Worm (Caenorhabditis elegans) whole organism, young adult: Measurements from ENCODE around the gene hal-3.

Source experiments
- B0035.1 ChIP-seq: sonication (generic microtip); optimal IDR thresholded peaks from 2 replicates; lab custom pipeline; 2016; ENCODE audit warnings: missing genetic modification characterization, mild to moderate bottlenecking, missing compliant biosample characterization, missing genotype, missing genetic modification reagents
- F33H1.4 ChIP-seq: fragments of 200-800 bp; sonication (Bioruptor generic); IDR thresholded peaks from 2 replicates; pipeline ENCODE4 v1.3.6; 2022; ENCODE audit warnings: missing genetic modification reagents, missing genetic modification characterization, missing compliant biosample characterization
- Y53F4B.3 ChIP-seq: fragments of 200-800 bp; sonication (Bioruptor generic); IDR thresholded peaks from 2 replicates; pipeline ENCODE4 v1.3.6; 2022; ENCODE audit warnings: missing genetic modification reagents, missing genetic modification characterization, missing compliant biosample characterization
- ZK185.1 ChIP-seq: sonication (generic microtip); optimal IDR thresholded peaks from 2 replicates; lab custom pipeline; 2016; ENCODE audit warnings: mild to moderate bottlenecking, missing genetic modification characterization, missing compliant biosample characterization; ENCODE audit not compliant: poor library complexity, severe bottlenecking
- athp-1 ChIP-seq: sonication (generic microtip); optimal IDR thresholded peaks from 2 replicates; lab custom pipeline; 2017; ENCODE audit warnings: mild to moderate bottlenecking, missing genetic modification characterization, missing compliant biosample characterization
- attf-3 ChIP-seq: fragments of 200-800 bp; sonication (Bioruptor generic); conservative IDR thresholded peaks from 2 replicates; pipeline ENCODE4 v1.3.6; 2022; ENCODE audit warnings: missing genetic modification reagents, missing genetic modification characterization, missing compliant biosample characterization
- attf-5 ChIP-seq: fragments of 200-800 bp; sonication (Bioruptor generic); optimal IDR thresholded peaks from 2 replicates; lab custom pipeline; 2018; ENCODE audit warnings: mild to moderate bottlenecking, missing genetic modification characterization, missing compliant biosample characterization
- attf-6 ChIP-seq: fragments of 200-800 bp; sonication (Bioruptor generic); IDR thresholded peaks from 2 replicates; pipeline ENCODE4 v1.3.6; 2022; ENCODE audit warnings: missing genetic modification reagents, missing genetic modification characterization, missing compliant biosample characterization
- ccch-3 ChIP-seq: fragments of 200-800 bp; sonication (Bioruptor generic); optimal IDR thresholded peaks from 2 replicates; lab custom pipeline; 2018; ENCODE audit warnings: mild to moderate bottlenecking, missing genetic modification characterization, missing compliant biosample characterization
- cebp-1 ChIP-seq, 2 experiments: fragments of 200-800 bp in 1 of 2; sonication (Bioruptor generic) in 1 of 2; sonication (generic microtip) in 1 of 2; IDR thresholded peaks in 1 of 2; optimal IDR thresholded peaks in 1 of 2; 2 replicates each; pipeline versions ENCODE4 v1.3.6 to Lab custom; 2017 to 2022; ENCODE audit warnings: missing compliant biosample characterization in 2 of 2, missing genetic modification characterization in 2 of 2, mild to moderate bottlenecking in 1 of 2, missing genetic modification reagents in 1 of 2, moderate library complexity in 1 of 2
- cebp-2 ChIP-seq: fragments of 200-800 bp; sonication (Bioruptor generic); IDR thresholded peaks from 2 replicates; pipeline ENCODE4 v1.3.6; 2022; ENCODE audit warnings: missing genetic modification characterization, missing compliant biosample characterization
- ceh-100 ChIP-seq: fragments of 200-800 bp; sonication (Bioruptor generic); IDR thresholded peaks from 2 replicates; pipeline ENCODE4 v1.3.6; 2022; ENCODE audit warnings: missing genetic modification reagents, missing genetic modification characterization, missing compliant biosample characterization
- ceh-79 ChIP-seq: sonication (generic microtip); optimal IDR thresholded peaks from 2 replicates; lab custom pipeline; 2017; ENCODE audit warnings: mild to moderate bottlenecking, missing genetic modification characterization, missing compliant biosample characterization
- ceh-91 ChIP-seq: fragments of 200-800 bp; sonication (Bioruptor generic); IDR thresholded peaks from 2 replicates; pipeline ENCODE4 v1.3.6; 2022; ENCODE audit warnings: missing genetic modification reagents, missing genetic modification characterization, missing compliant biosample characterization
- dpl-1 ChIP-seq: fragments of 150-350 bp; optimal IDR thresholded peaks from 2 replicates; lab custom pipeline; 2014; ENCODE audit warnings: missing biosample characterization, missing genetic modification reagents, missing genetic modification characterization
- ekl-4 ChIP-seq: fragments of 200-800 bp; sonication (Bioruptor generic); IDR thresholded peaks from 2 replicates; pipeline ENCODE4 v1.3.6; 2022; ENCODE audit warnings: missing genetic modification reagents, missing genetic modification characterization, missing compliant biosample characterization
- gei-17 ChIP-seq: fragments of 200-800 bp; sonication (Bioruptor generic); optimal IDR thresholded peaks from 2 replicates; lab custom pipeline; 2018; ENCODE audit warnings: mild to moderate bottlenecking, missing genetic modification characterization, missing compliant biosample characterization
- him-1 ChIP-seq: sonication (generic microtip); optimal IDR thresholded peaks from 2 replicates; lab custom pipeline; 2016; ENCODE audit warnings: missing genotype, missing genetic modification reagents, missing genetic modification characterization, missing compliant biosample characterization
- hlh-12 ChIP-seq: sonication (generic microtip); optimal IDR thresholded peaks from 2 replicates; lab custom pipeline; 2016; ENCODE audit warnings: missing genetic modification characterization, missing compliant biosample characterization
- hlh-26 ChIP-seq: fragments of 200-800 bp; sonication (Bioruptor generic); conservative IDR thresholded peaks from 2 replicates; pipeline ENCODE4 v1.3.6; 2022; ENCODE audit warnings: missing genetic modification reagents, missing genetic modification characterization, missing compliant biosample characterization
- hmg-1.2 ChIP-seq: fragments of 200-800 bp; sonication (Bioruptor generic); IDR thresholded peaks from 2 replicates; pipeline ENCODE4 v1.3.6; 2022; ENCODE audit warnings: missing genetic modification reagents, missing genetic modification characterization, missing compliant biosample characterization
- lag-1 ChIP-seq: fragments of 200-800 bp; sonication (Bioruptor generic); IDR thresholded peaks from 2 replicates; pipeline ENCODE4 v1.3.6; 2022; ENCODE audit warnings: missing genetic modification reagents, missing genetic modification characterization, missing compliant biosample characterization
- let-526 ChIP-seq: fragments of 200-800 bp; sonication (Bioruptor generic); IDR thresholded peaks from 2 replicates; pipeline ENCODE4 v1.3.6; 2022; ENCODE audit warnings: missing genetic modification reagents, missing genetic modification characterization, missing compliant biosample characterization
- lin-35 ChIP-seq, 3 experiments: fragments of 150-350 bp in 2 of 3; sonication (generic microtip) in 1 of 3; optimal IDR thresholded peaks; 2 replicates each; lab custom pipeline; 2014 to 2018; ENCODE audit warnings: missing biosample characterization in 3 of 3, missing genetic modification characterization in 3 of 3, missing genetic modification reagents in 3 of 3
- lin-40 ChIP-seq: sonication (generic microtip); optimal IDR thresholded peaks from 2 replicates; lab custom pipeline; 2016; ENCODE audit warnings: missing genetic modification characterization, mild to moderate bottlenecking, missing compliant biosample characterization, missing genotype, missing genetic modification reagents
- madf-3 ChIP-seq: fragments of 200-800 bp; sonication (Bioruptor generic); IDR thresholded peaks from 2 replicates; pipeline ENCODE4 v1.3.6; 2022; ENCODE audit warnings: missing genetic modification reagents, missing genetic modification characterization, missing compliant biosample characterization
- madf-6 ChIP-seq: fragments of 200-800 bp; sonication (Bioruptor generic); IDR thresholded peaks from 2 replicates; pipeline ENCODE4 v1.3.6; 2022; ENCODE audit warnings: missing genetic modification reagents, missing genetic modification characterization, missing compliant biosample characterization
- nfya-1 ChIP-seq: sonication (generic microtip); optimal IDR thresholded peaks from 2 replicates; lab custom pipeline; 2017; ENCODE audit warnings: antibody characterized with exemption, missing compliant biosample characterization, missing genetic modification characterization, borderline replicate concordance; ENCODE audit not compliant: insufficient read depth
- nfyb-1 ChIP-seq: fragments of 200-800 bp; sonication (Bioruptor generic); IDR thresholded peaks from 2 replicates; pipeline ENCODE4 v1.3.6; 2022; ENCODE audit warnings: missing genetic modification reagents, missing genetic modification characterization, missing compliant biosample characterization
- nhr-120 ChIP-seq: fragments of 200-800 bp; sonication (Bioruptor generic); IDR thresholded peaks from 2 replicates; pipeline ENCODE4 v1.3.6; 2022; ENCODE audit warnings: missing genetic modification characterization, missing compliant biosample characterization
- nhr-179 ChIP-seq: sonication (generic microtip); optimal IDR thresholded peaks from 2 replicates; lab custom pipeline; 2016; ENCODE audit warnings: mild to moderate bottlenecking, missing genetic modification characterization, missing compliant biosample characterization
- nhr-80 ChIP-seq: sonication (generic microtip); optimal IDR thresholded peaks from 2 replicates; lab custom pipeline; 2016; ENCODE audit warnings: missing genetic modification characterization, missing compliant biosample characterization
- pbrm-1 ChIP-seq: fragments of 200-800 bp; sonication (Bioruptor generic); IDR thresholded peaks from 2 replicates; pipeline ENCODE4 v1.3.6; 2022; ENCODE audit warnings: missing genetic modification reagents, missing genetic modification characterization, missing compliant biosample characterization
- pha-4 ChIP-seq: fragments of 150-350 bp; sonication (generic microtip); optimal IDR thresholded peaks from 2 replicates; lab custom pipeline; 2014; ENCODE audit warnings: missing biosample characterization, missing genetic modification reagents, missing genetic modification characterization
- repo-1 ChIP-seq: sonication (generic microtip); optimal IDR thresholded peaks from 2 replicates; lab custom pipeline; 2017; ENCODE audit warnings: mild to moderate bottlenecking, missing genetic modification characterization, missing compliant biosample characterization
- rpc-1 ChIP-seq, 2 experiments: fragments of 150-350 bp in 1 of 2; sonication (generic microtip) in 1 of 2; optimal IDR thresholded peaks; 2 replicates each; lab custom pipeline; 2014 to 2018; ENCODE audit warnings: missing biosample characterization in 1 of 2, missing genetic modification characterization in 1 of 2, missing genetic modification reagents in 1 of 2, missing genotype in 1 of 2
- sea-2 ChIP-seq: fragments of 200-800 bp; sonication (Bioruptor generic); IDR thresholded peaks from 2 replicates; pipeline ENCODE4 v1.3.6; 2022; ENCODE audit warnings: missing genetic modification characterization, missing compliant biosample characterization
- snpc-1.3 ChIP-seq: sonication (generic microtip); optimal IDR thresholded peaks from 2 replicates; lab custom pipeline; 2017; ENCODE audit warnings: missing genetic modification characterization, mild to moderate bottlenecking, missing compliant biosample characterization, antibody characterized with exemption, moderate library complexity, missing genotype, missing genetic modification reagents; ENCODE audit not compliant: insufficient read depth
- tbx-9 ChIP-seq: sonication (generic microtip); optimal IDR thresholded peaks from 2 replicates; lab custom pipeline; 2016; ENCODE audit warnings: borderline replicate concordance, missing genetic modification characterization, inconsistent platforms, missing compliant biosample characterization
- tlf-1 ChIP-seq: fragments of 200-800 bp; sonication (Bioruptor generic); optimal IDR thresholded peaks from 2 replicates; lab custom pipeline; 2018; ENCODE audit warnings: mild to moderate bottlenecking, missing genetic modification characterization, missing compliant biosample characterization
- unc-130 ChIP-seq: sonication (generic microtip); optimal IDR thresholded peaks from 2 replicates; lab custom pipeline; 2016; ENCODE audit warnings: missing genetic modification reagents, missing genetic modification characterization, missing compliant biosample characterization
- xnd-1 ChIP-seq: sonication (generic microtip); optimal IDR thresholded peaks from 2 replicates; lab custom pipeline; 2016; ENCODE audit warnings: missing genotype, missing genetic modification reagents, missing genetic modification characterization, missing compliant biosample characterization

The hal-3 gene

ce11 chrII:9601069-9601468, 15.9 kb downstream of the hal-3 start (continued):
- TF ChIP-seq lin-40 (tag; lab: Kevin White, UChicago): peak; percentile 58
- TF ChIP-seq rpc-1 (optimal IDR thresholded peaks at IDR 0.05; lab: Kevin White, UChicago): no peak
- TF ChIP-seq rpc-1 (tag; optimal IDR thresholded peaks at IDR 0.05; lab: Kevin White, UChicago): no peak
- no peak for TF ChIP-seq attf-6
- TF ChIP-seq nhr-80: peak; percentile 83
- TF ChIP-seq ceh-91 (GFP tag; lab: Robert Waterston, UW): no peak
- TF ChIP-seq lag-1: no peak
- TF ChIP-seq, all 124 proteins: peak for 19

ce11 chrII:9600022-9600722, 16.8 kb downstream of the hal-3 start:
- TF ChIP-seq nhr-80: peak; percentile 34
- no peak for TF ChIP-seq nhr-179 (tag; lab: Kevin White, UChicago)

ce11 chrII:9597516-9598047, 19.3 kb downstream of the hal-3 start, which contains the start of gene mrpl-53:
Gene mrpl-53 (plus strand): TSS chrII:9597622.
- TF ChIP-seq pbrm-1 (GFP tag; lab: Robert Waterston, UW) (no peak), B0035.1 (no peak), ceh-79 (no peak), gei-17 (GFP tag; lab: Kevin White, UChicago) (no peak), hlh-26 (no peak), nfyb-1 (GFP tag; lab: Robert Waterston, UW) (peak; percentile 71; the same call in 1 of the 2 replicates), nhr-120 (GFP tag; lab: Robert Waterston, UW) (no peak), let-526 (GFP tag; lab: Robert Waterston, UW) (no peak), pha-4 (tag; lab: Kevin White, UChicago) (no peak), tlf-1 (GFP tag; lab: Kevin White, UChicago) (no peak), Y53F4B.3 (no peak), hlh-12 (no peak), attf-3 (0 out of 2 replicates have a peak, but pooled peaks have one; percentile 9), xnd-1 (tag; lab: Kevin White, UChicago) (no peak), ceh-100 (GFP tag; lab: Robert Waterston, UW) (no peak), hmg-1.2 (GFP tag; lab: Robert Waterston, UW) (no peak), ekl-4 (GFP tag; lab: Robert Waterston, UW) (no peak), lag-1 (no peak), repo-1 (peak; percentile 55), dpl-1 (GFP tag; lab: Kevin White, UChicago) (no peak), unc-130 (no peak), athp-1 (tag; lab: Kevin White, UChicago) (peak; percentile 6), lin-35 (GFP tag; optimal IDR thresholded peaks at IDR 0.05; lab: Kevin White, UChicago) (peak in 1 of 3 experiments; percentile 44), madf-3 (0 out of 2 replicates have a peak, but pooled peaks have one; percentile 29), snpc-1.3 (tag; lab: Kevin White, UChicago) (no peak), F33H1.4 (no peak), ZK185.1 (tag; lab: Kevin White, UChicago) (peak; percentile 15), him-1 (tag; lab: Kevin White, UChicago) (no peak), madf-6 (0 out of 2 replicates have a peak, but pooled peaks have one; percentile 43), cebp-1 (GFP tag; IDR thresholded peaks at IDR 0.05; lab: Robert Waterston, UW) (no peak; the same call in 1 of the 2 replicates), cebp-1 (tag; optimal IDR thresholded peaks at IDR 0.05; lab: Kevin White, UChicago) (peak; percentile 19), nhr-80 (no peak), lin-40 (tag; lab: Kevin White, UChicago) (no peak), nfya-1 (tag; lab: Kevin White, UChicago) (no peak), sea-2 (no peak), tbx-9 (tag; lab: Kevin White, UChicago) (no peak), cebp-2 (GFP tag; lab: Robert Waterston, UW) (no peak), attf-5 (GFP tag; lab: Kevin White, UChicago) (no peak), ccch-3 (no peak)
